Fruit fly (Drosophila melanogaster) whole organism, embryonic: ENCODE results near the gene CG9919.

Experiments
- Bgb ChIP-seq: fragments of 200-800 bp; sonication (Bioruptor generic); IDR thresholded peaks from 2 replicates; pipeline ENCODE4 v1.3.6; 2022; ENCODE audit warnings: missing biosample characterization, missing genetic modification characterization; ENCODE audit not compliant: partially characterized antibody
- CG14050 ChIP-seq: fragments of 200-800 bp; sonication (Bioruptor generic); IDR thresholded peaks from 3 replicates; pipeline ENCODE4 v1.3.6; 2022; ENCODE audit warnings: missing biosample characterization, missing genetic modification characterization
- CG14860 ChIP-seq: fragments of 200-800 bp; sonication (Bioruptor generic); IDR thresholded peaks from 3 replicates; pipeline ENCODE4 v1.3.6; 2022; ENCODE audit warnings: missing biosample characterization, missing genetic modification characterization; ENCODE audit not compliant: partially characterized antibody
- CG16813 ChIP-seq: fragments of 200-800 bp; sonication (Bioruptor generic); IDR thresholded peaks from 3 replicates; pipeline ENCODE4 v1.3.6; 2022; ENCODE audit warnings: missing biosample characterization, missing genetic modification characterization; ENCODE audit not compliant: partially characterized antibody
- CG17802 ChIP-seq: fragments of 200-800 bp; sonication (Bioruptor generic); optimal IDR thresholded peaks from 2 replicates; lab custom pipeline; 2018; ENCODE audit warnings: missing biosample characterization, mild to moderate bottlenecking, missing genetic modification characterization, moderate library complexity
- CG2129 ChIP-seq: fragments of 200-800 bp; sonication (Bioruptor generic); IDR thresholded peaks from 2 replicates; pipeline ENCODE4 v1.3.6; 2022; ENCODE audit warnings: missing biosample characterization, missing genetic modification characterization; ENCODE audit not compliant: partially characterized antibody
- CG2875 ChIP-seq: fragments of 200-800 bp; sonication (Bioruptor generic); optimal IDR thresholded peaks from 2 replicates; lab custom pipeline; 2017; ENCODE audit warnings: missing biosample characterization, mild to moderate bottlenecking, missing genetic modification characterization, missing genetic modification reagents
- CG30020 ChIP-seq: fragments of 200-800 bp; optimal IDR thresholded peaks from 2 replicates; lab custom pipeline; 2019; ENCODE audit warnings: missing biosample characterization, mild to moderate bottlenecking, missing genetic modification characterization, moderate library complexity
- CG32767 ChIP-seq: fragments of 200-800 bp; sonication (Bioruptor generic); IDR thresholded peaks from 2 replicates; pipeline ENCODE4 v1.3.6; 2022; ENCODE audit warnings: missing biosample characterization, missing genetic modification characterization
- CG34224 ChIP-seq: fragments of 200-800 bp; sonication (Bioruptor generic); IDR thresholded peaks from 3 replicates; pipeline ENCODE4 v1.3.6; 2022; ENCODE audit warnings: missing biosample characterization, missing genetic modification characterization; ENCODE audit not compliant: partially characterized antibody
- CG3995 ChIP-seq: fragments of 200-800 bp; sonication (Bioruptor generic); optimal IDR thresholded peaks from 3 replicates; lab custom pipeline; 2016; ENCODE audit warnings: missing biosample characterization, missing genetic modification characterization
- CG43689 ChIP-seq: fragments of 200-800 bp; sonication (Bioruptor generic); IDR thresholded peaks from 2 replicates; pipeline ENCODE4 v1.3.6; 2022; ENCODE audit warnings: missing biosample characterization, missing genetic modification characterization
- CG6791 ChIP-seq: fragments of 200-800 bp; sonication (Bioruptor generic); IDR thresholded peaks from 3 replicates; pipeline ENCODE4 v1.3.6; 2022; ENCODE audit warnings: missing biosample characterization, missing genetic modification characterization; ENCODE audit not compliant: partially characterized antibody
- CG9609 ChIP-seq: fragments of 200-800 bp; sonication (Bioruptor generic); optimal IDR thresholded peaks from 3 replicates; lab custom pipeline; 2016; ENCODE audit warnings: missing biosample characterization, missing genetic modification characterization
- CHES-1-like ChIP-seq: fragments of 200-800 bp; sonication (Bioruptor generic); optimal IDR thresholded peaks from 2 replicates; lab custom pipeline; 2016; ENCODE audit warnings: missing biosample characterization, missing genetic modification characterization
- Dll ChIP-seq: fragments of 200-800 bp; sonication (Bioruptor generic); IDR thresholded peaks from 4 replicates; pipeline ENCODE4 v1.3.6; 2022; ENCODE audit warnings: missing biosample characterization, missing genetic modification characterization; ENCODE audit not compliant: partially characterized antibody
- Dp ChIP-seq: fragments of 200-800 bp; sonication (Bioruptor generic); optimal IDR thresholded peaks from 2 replicates; lab custom pipeline; 2018; ENCODE audit warnings: missing biosample characterization, mild to moderate bottlenecking, missing genetic modification characterization, moderate library complexity
- Dref ChIP-seq: fragments of 200-800 bp; sonication (Bioruptor generic); IDR thresholded peaks from 2 replicates; pipeline ENCODE4 v1.3.6; 2022; ENCODE audit warnings: missing biosample characterization, missing genetic modification characterization
- Fer3 ChIP-seq: fragments of 200-800 bp; sonication (Bioruptor generic); optimal IDR thresholded peaks from 2 replicates; lab custom pipeline; 2018; ENCODE audit warnings: missing biosample characterization, mild to moderate bottlenecking, missing genetic modification characterization, moderate library complexity
- HmgZ ChIP-seq: fragments of 200-800 bp; sonication (Bioruptor generic); optimal IDR thresholded peaks from 2 replicates; lab custom pipeline; 2018; ENCODE audit warnings: missing biosample characterization, mild to moderate bottlenecking, missing genetic modification characterization
- Scr ChIP-seq: fragments of 200-800 bp; sonication (Bioruptor generic); IDR thresholded peaks from 2 replicates; pipeline ENCODE4 v1.3.6; 2022; ENCODE audit warnings: missing biosample characterization, missing genetic modification characterization; ENCODE audit not compliant: partially characterized antibody
- Sry-δ ChIP-seq: fragments of 200-800 bp; sonication (Bioruptor generic); optimal IDR thresholded peaks from 2 replicates; lab custom pipeline; 2016; ENCODE audit warnings: missing biosample characterization, missing genetic modification characterization
- Xrp1 ChIP-seq: fragments of 200-800 bp; sonication (Bioruptor generic); IDR thresholded peaks from 2 replicates; pipeline ENCODE4 v1.3.6; 2022; ENCODE audit warnings: missing biosample characterization, missing genetic modification characterization
- bbx ChIP-seq: fragments of 200-800 bp; sonication (Bioruptor generic); IDR thresholded peaks from 2 replicates; pipeline ENCODE4 v1.3.6; 2022; ENCODE audit warnings: missing biosample characterization, missing genetic modification characterization; ENCODE audit not compliant: partially characterized antibody
- cg ChIP-seq: fragments of 200-800 bp; sonication (Bioruptor generic); optimal IDR thresholded peaks from 3 replicates; lab custom pipeline; 2019; ENCODE audit warnings: missing biosample characterization, mild to moderate bottlenecking, missing genetic modification characterization, moderate library complexity
- da ChIP-seq: fragments of 200-800 bp; sonication (Bioruptor generic); optimal IDR thresholded peaks from 2 replicates; lab custom pipeline; 2016; ENCODE audit warnings: missing biosample characterization, missing genetic modification characterization
- hb ChIP-seq: fragments of 200-800 bp; sonication (Bioruptor generic); IDR thresholded peaks from 3 replicates; pipeline ENCODE4 v1.3.6; 2022; ENCODE audit warnings: missing biosample characterization, missing genetic modification characterization; ENCODE audit not compliant: partially characterized antibody
- hbn ChIP-seq: fragments of 200-800 bp; sonication (Bioruptor generic); IDR thresholded peaks from 2 replicates; pipeline ENCODE4 v1.3.6; 2022; ENCODE audit warnings: missing biosample characterization, missing genetic modification characterization; ENCODE audit not compliant: partially characterized antibody
- lmd ChIP-seq: fragments of 200-800 bp; sonication (Bioruptor generic); IDR thresholded peaks from 2 replicates; pipeline ENCODE4 v1.3.6; 2022; ENCODE audit warnings: missing biosample characterization, missing genetic modification characterization
- pan ChIP-seq, 4 experiments: fragments of >200 bp in 3 of 4; fragments of 200-800 bp in 1 of 4; sonication (Bioruptor generic) in 1 of 4; optimal IDR thresholded peaks in 3 of 4; IDR thresholded peaks in 1 of 4; 2 replicates each; pipeline versions ENCODE4 v1.3.6 to Lab custom; 2017 to 2022; ENCODE audit warnings: missing biosample characterization in 2 of 4, missing genetic modification characterization in 2 of 4, mixed read lengths in 1 of 4
- pfk ChIP-seq: fragments of 200-800 bp; sonication (Bioruptor generic); optimal IDR thresholded peaks from 2 replicates; lab custom pipeline; 2018; ENCODE audit warnings: missing biosample characterization, mild to moderate bottlenecking, missing genetic modification characterization, moderate library complexity
- row ChIP-seq: fragments of 200-800 bp; sonication (Bioruptor generic); IDR thresholded peaks from 3 replicates; pipeline ENCODE4 v1.3.6; 2022; ENCODE audit warnings: missing biosample characterization, missing genetic modification characterization
- unc-4 ChIP-seq: fragments of 200-800 bp; sonication (Bioruptor generic); IDR thresholded peaks from 2 replicates; pipeline ENCODE4 v1.3.6; 2022; ENCODE audit warnings: missing biosample characterization, missing genetic modification characterization; ENCODE audit not compliant: partially characterized antibody
- vnd ChIP-seq: fragments of 200-800 bp; sonication (Bioruptor generic); IDR thresholded peaks from 3 replicates; pipeline ENCODE4 v1.3.6; 2022; ENCODE audit warnings: missing biosample characterization, missing genetic modification characterization; ENCODE audit not compliant: partially characterized antibody
- wek ChIP-seq: fragments of 200-800 bp; sonication (Bioruptor generic); optimal IDR thresholded peaks from 3 replicates; lab custom pipeline; 2018; ENCODE audit warnings: missing biosample characterization, mild to moderate bottlenecking, missing genetic modification characterization, moderate library complexity
- zen2 ChIP-seq: fragments of 200-800 bp; sonication (Bioruptor generic); IDR thresholded peaks from 3 replicates; pipeline ENCODE4 v1.3.6; 2022; ENCODE audit warnings: missing biosample characterization, missing genetic modification characterization; ENCODE audit not compliant: partially characterized antibody

CG9919 gene

DNA sequence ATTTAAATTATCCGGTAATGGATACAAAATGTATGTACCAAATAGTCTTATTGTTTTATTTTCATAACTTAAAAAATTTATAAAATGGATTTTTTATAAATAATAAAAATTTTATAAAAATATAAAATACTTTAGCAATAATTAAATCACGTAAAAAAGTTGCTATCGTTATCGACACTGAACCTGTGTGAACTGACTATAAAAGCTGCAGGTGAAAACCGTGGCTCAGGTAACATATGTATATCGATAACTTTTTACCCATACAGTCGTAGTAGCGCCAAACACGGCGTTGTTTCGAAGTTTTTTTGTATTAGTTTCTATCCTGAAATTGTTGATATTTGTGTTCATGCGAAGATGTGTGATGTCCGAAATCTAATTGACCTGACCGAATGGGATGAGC is 26.9 kb downstream of the CG9919 start, which contains the start of gene CG3679 (continued):
- TF ChIP-seq Dref (GFP tag; lab: Robert Waterston, UW) (peak; percentile 84), HmgZ (no peak), row (GFP tag; lab: Robert Waterston, UW) (peak; percentile 60), cg (peak; percentile 25), Dll (GFP tag; lab: Robert Waterston, UW) (peak; percentile 68), CG3995 (peak; percentile 92), CG14860 (peak; percentile 67), CHES-1-like (no peak), CG17802 (tag; lab: Kevin White, UChicago) (peak; percentile 34), Dp (GFP tag; lab: Kevin White, UChicago) (peak; percentile 74), Bgb (GFP tag; lab: Robert Waterston, UW) (peak; percentile 78), vnd (GFP tag; lab: Robert Waterston, UW) (peak; percentile 20; the same call in 2 of the 3 replicates), CG16813 (GFP tag; lab: Robert Waterston, UW) (peak; percentile 66), CG9609 (no peak), hb (GFP tag; lab: Robert Waterston, UW) (peak; percentile 55; the same call in 2 of the 3 replicates), Sry-δ (GFP tag; lab: Kevin White, UChicago) (peak; percentile 25), CG34224 (GFP tag; lab: Robert Waterston, UW) (peak; percentile 66), unc-4 (GFP tag; lab: Robert Waterston, UW) (peak; percentile 62; the same call in 1 of the 2 replicates), hbn (GFP tag; lab: Robert Waterston, UW) (peak; percentile 58; the same call in 1 of the 2 replicates), bbx (GFP tag; lab: Robert Waterston, UW) (peak; percentile 76), CG2875 (GFP tag; lab: Kevin White, UChicago) (no peak), Xrp1 (GFP tag; lab: Robert Waterston, UW) (0 out of 2 replicates have a peak, but pooled peaks have one; percentile 10), Scr (peak; percentile 66), pfk (GFP tag; lab: Kevin White, UChicago) (peak; percentile 21), CG30020 (peak; percentile 93), CG6791 (peak; percentile 82), zen2 (GFP tag; lab: Robert Waterston, UW) (peak; percentile 12; the same call in 1 of the 3 replicates), CG14050 (GFP tag; lab: Robert Waterston, UW) (no peak), CG32767 (GFP tag; lab: Robert Waterston, UW) (0 out of 2 replicates have a peak, but pooled peaks have one; percentile 19)

DNA sequence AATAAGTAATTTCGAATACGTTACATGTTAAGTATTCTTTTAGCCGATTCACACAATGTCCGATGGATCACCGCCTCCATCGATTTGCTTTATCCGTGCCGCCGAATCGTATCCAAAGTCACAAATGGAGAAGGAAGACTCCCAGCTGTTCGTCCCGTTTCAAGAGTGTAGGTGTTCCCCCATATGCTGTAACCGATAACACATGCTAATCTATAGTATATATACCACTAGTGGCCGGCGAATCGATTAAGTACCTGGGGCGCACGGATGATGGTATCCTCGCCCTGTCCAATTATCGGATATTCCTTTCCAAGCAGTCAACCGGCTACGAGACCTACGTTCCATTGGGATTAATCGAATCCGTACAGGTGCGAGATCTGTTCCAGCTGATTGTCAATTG is 32.9 kb downstream of the CG9919 start, which contains the start of gene ERp44:
TSS of gene ERp44 (minus strand) at position 101 of the 400 bp plus-strand sequence.
- TF ChIP-seq lmd (GFP tag; lab: Robert Waterston, UW), result no peak
- TF ChIP-seq CG2129 (GFP tag; lab: Robert Waterston, UW), result no peak
- no peak for TF ChIP-seq da (GFP tag; lab: Kevin White, UChicago)
- no peak for TF ChIP-seq pan (optimal IDR thresholded peaks at IDR 0.05; lab: Kevin White, UChicago)
- no peak for TF ChIP-seq pan (GFP tag; optimal IDR thresholded peaks at IDR 0.05 in 1 of 2, IDR thresholded peaks at IDR 0.05 in 1 of 2)
- TF ChIP-seq CG14050 (GFP tag; lab: Robert Waterston, UW), result no peak
- no peak for TF ChIP-seq Fer3
- no peak for TF ChIP-seq CG43689 (GFP tag; lab: Robert Waterston, UW)
- TF ChIP-seq wek (GFP tag; lab: Kevin White, UChicago), result no peak
